Fruit fly (Drosophila melanogaster) whole organism, prepupa: ENCODE data around the gene CG13252.

ENCODE experiments used
- CG10631 ChIP-seq: fragments of 200-800 bp; sonication (Bioruptor generic); optimal IDR thresholded peaks from 2 replicates; lab custom pipeline; 2016; ENCODE audit warnings: missing biosample characterization, missing genetic modification characterization
- CG11762 ChIP-seq: fragments of 200-800 bp; sonication (Bioruptor generic); optimal IDR thresholded peaks from 3 replicates; lab custom pipeline; 2016; ENCODE audit warnings: missing biosample characterization, missing genetic modification characterization; ENCODE audit not compliant: insufficient read depth
- CG15336 ChIP-seq: fragments of 200-800 bp; sonication (Bioruptor generic); IDR thresholded peaks from 2 replicates; pipeline ENCODE4 v1.3.6; 2022; ENCODE audit warnings: missing biosample characterization, missing genetic modification characterization
- CG16779 ChIP-seq: fragments of 200-800 bp; sonication (Bioruptor generic); optimal IDR thresholded peaks from 3 replicates; lab custom pipeline; 2017; ENCODE audit warnings: missing biosample characterization, mild to moderate bottlenecking, missing genetic modification characterization
- CG31627 ChIP-seq: fragments of 200-800 bp; sonication (Bioruptor generic); optimal IDR thresholded peaks from 3 replicates; lab custom pipeline; 2016; ENCODE audit warnings: missing biosample characterization, missing genetic modification characterization
- CG32006 ChIP-seq: fragments of 200-800 bp; sonication (Bioruptor generic); optimal IDR thresholded peaks from 3 replicates; lab custom pipeline; 2017; ENCODE audit warnings: missing biosample characterization, mild to moderate bottlenecking, missing genetic modification characterization
- CG34406 ChIP-seq: fragments of 200-800 bp; sonication (Bioruptor generic); optimal IDR thresholded peaks from 3 replicates; lab custom pipeline; 2016; ENCODE audit warnings: missing biosample characterization, missing genetic modification characterization
- CG3919 ChIP-seq: fragments of 200-800 bp; sonication (Bioruptor generic); optimal IDR thresholded peaks from 3 replicates; lab custom pipeline; 2016; ENCODE audit warnings: missing biosample characterization, missing genetic modification characterization
- CG6163 ChIP-seq: fragments of 200-800 bp; sonication (Bioruptor generic); IDR thresholded peaks from 3 replicates; pipeline ENCODE4 v1.3.6; 2022; ENCODE audit warnings: missing biosample characterization, missing genetic modification characterization
- CG6276 ChIP-seq: fragments of 200-800 bp; sonication (Bioruptor generic); optimal IDR thresholded peaks from 2 replicates; lab custom pipeline; 2017; ENCODE audit warnings: missing biosample characterization, mild to moderate bottlenecking, missing genetic modification characterization
- CG6792 ChIP-seq: fragments of 200-800 bp; sonication (Bioruptor generic); optimal IDR thresholded peaks from 3 replicates; lab custom pipeline; 2016; ENCODE audit warnings: missing biosample characterization, missing genetic modification characterization
- CG6808 ChIP-seq: fragments of 200-800 bp; sonication (Bioruptor generic); optimal IDR thresholded peaks from 3 replicates; lab custom pipeline; 2017; ENCODE audit warnings: missing biosample characterization, missing genetic modification characterization, mild to moderate bottlenecking, moderate library complexity, missing genetic modification reagents
- CG6854 ChIP-seq: fragments of 200-800 bp; sonication (Bioruptor generic); optimal IDR thresholded peaks from 2 replicates; lab custom pipeline; 2017; ENCODE audit warnings: missing biosample characterization, mild to moderate bottlenecking, missing genetic modification characterization
- CG7368 ChIP-seq: fragments of 200-800 bp; sonication (Bioruptor generic); optimal IDR thresholded peaks from 3 replicates; lab custom pipeline; 2016; ENCODE audit warnings: missing biosample characterization, missing genetic modification characterization
- CG8119 ChIP-seq: fragments of 200-800 bp; sonication (Bioruptor generic); IDR thresholded peaks from 3 replicates; pipeline ENCODE4 v1.3.6; 2022; ENCODE audit warnings: missing biosample characterization, missing genetic modification characterization
- CG8319 ChIP-seq: fragments of 200-800 bp; sonication (Bioruptor generic); optimal IDR thresholded peaks from 3 replicates; lab custom pipeline; 2016; ENCODE audit warnings: missing biosample characterization, missing genetic modification characterization
- CG8632 ChIP-seq: fragments of 200-800 bp; sonication (Bioruptor generic); optimal IDR thresholded peaks from 3 replicates; lab custom pipeline; 2016; ENCODE audit warnings: missing biosample characterization, missing genetic modification characterization
- CG9139 ChIP-seq: fragments of 200-800 bp; sonication (Bioruptor generic); optimal IDR thresholded peaks from 3 replicates; lab custom pipeline; 2017; ENCODE audit warnings: missing biosample characterization, mild to moderate bottlenecking, missing genetic modification characterization
- Eip78C ChIP-seq: fragments of 200-800 bp; sonication (Bioruptor generic); peaks from one replicate; lab custom pipeline; 2016; ENCODE audit warnings: missing biosample characterization, missing genetic modification characterization
- Eip93F ChIP-seq: fragments of 200-800 bp; sonication (Bioruptor generic); optimal IDR thresholded peaks from 2 replicates; lab custom pipeline; 2016; ENCODE audit warnings: missing biosample characterization, mild to moderate bottlenecking, missing genetic modification characterization
- Ets96B ChIP-seq: fragments of 200-800 bp; optimal IDR thresholded peaks from 2 replicates; lab custom pipeline; 2019; ENCODE audit warnings: missing biosample characterization, mild to moderate bottlenecking, missing genetic modification characterization, moderate library complexity
- Gug ChIP-seq: fragments of 200-800 bp; sonication (Bioruptor generic); IDR thresholded peaks from 2 replicates; pipeline ENCODE4 v1.3.6; 2022; ENCODE audit warnings: missing biosample characterization, missing genetic modification characterization
- Hr4 ChIP-seq: fragments of 200-800 bp; sonication (Bioruptor generic); optimal IDR thresholded peaks from 3 replicates; lab custom pipeline; 2016; ENCODE audit warnings: missing biosample characterization, missing genetic modification characterization
- Lpt ChIP-seq: fragments of 200-800 bp; sonication (Bioruptor generic); optimal IDR thresholded peaks from 3 replicates; lab custom pipeline; 2016; ENCODE audit warnings: missing biosample characterization, missing genetic modification characterization
- OdsH ChIP-seq: fragments of 200-800 bp; sonication (Bioruptor generic); optimal IDR thresholded peaks from 3 replicates; lab custom pipeline; 2016; ENCODE audit warnings: missing biosample characterization, missing genetic modification characterization
- Smox ChIP-seq: fragments of 200-800 bp; sonication (Bioruptor generic); optimal IDR thresholded peaks from 3 replicates; lab custom pipeline; 2016; ENCODE audit warnings: missing biosample characterization, missing genetic modification characterization
- Sox102F ChIP-seq: fragments of 200-800 bp; sonication (Bioruptor generic); optimal IDR thresholded peaks from 2 replicates; lab custom pipeline; 2016; ENCODE audit warnings: missing biosample characterization, mild to moderate bottlenecking, missing genetic modification characterization
- Sox14 ChIP-seq: fragments of 200-800 bp; sonication (Bioruptor generic); optimal IDR thresholded peaks from 3 replicates; lab custom pipeline; 2016; ENCODE audit warnings: missing biosample characterization, missing genetic modification characterization
- achi ChIP-seq: fragments of 200-800 bp; sonication (Bioruptor generic); optimal IDR thresholded peaks from 3 replicates; lab custom pipeline; 2016; ENCODE audit warnings: missing biosample characterization, missing genetic modification characterization
- acj6 ChIP-seq: fragments of 200-800 bp; sonication (Bioruptor generic); optimal IDR thresholded peaks from 3 replicates; lab custom pipeline; 2016; ENCODE audit warnings: missing biosample characterization, missing genetic modification characterization
- dsx ChIP-seq: fragments of 200-800 bp; optimal IDR thresholded peaks from 3 replicates; lab custom pipeline; 2019; ENCODE audit warnings: missing biosample characterization, mild to moderate bottlenecking, missing genetic modification characterization, moderate library complexity; ENCODE audit not compliant: poor library complexity, severe bottlenecking
- eg ChIP-seq: fragments of 200-800 bp; sonication (Bioruptor generic); IDR thresholded peaks from 3 replicates; pipeline ENCODE4 v1.3.6; 2022; ENCODE audit warnings: missing biosample characterization, missing genetic modification characterization
- esn ChIP-seq: fragments of 200-800 bp; sonication (Bioruptor generic); optimal IDR thresholded peaks from 2 replicates; lab custom pipeline; 2016; ENCODE audit warnings: missing biosample characterization, mild to moderate bottlenecking, missing genetic modification characterization, moderate library complexity
- fd59A ChIP-seq: fragments of 200-800 bp; sonication (Bioruptor generic); optimal IDR thresholded peaks from 2 replicates; lab custom pipeline; 2017; ENCODE audit warnings: missing biosample characterization, mild to moderate bottlenecking, missing genetic modification characterization, missing genetic modification reagents
- fkh ChIP-seq: fragments of 200-800 bp; sonication (Bioruptor generic); optimal IDR thresholded peaks from 3 replicates; lab custom pipeline; 2017; ENCODE audit warnings: missing biosample characterization, mild to moderate bottlenecking, missing genetic modification characterization, moderate library complexity
- net ChIP-seq: fragments of 200-800 bp; sonication (Bioruptor generic); optimal IDR thresholded peaks from 3 replicates; lab custom pipeline; 2016; ENCODE audit warnings: missing biosample characterization, missing genetic modification characterization
- spab ChIP-seq: fragments of 200-800 bp; sonication (Bioruptor generic); optimal IDR thresholded peaks from 2 replicates; lab custom pipeline; 2017; ENCODE audit warnings: missing biosample characterization, mild to moderate bottlenecking, missing genetic modification characterization, missing genetic modification reagents
- ss ChIP-seq, 2 experiments: fragments of 200-800 bp; sonication (Bioruptor generic); optimal IDR thresholded peaks; 2 replicates in 1 of 2; 3 replicates in 1 of 2; lab custom pipeline; 2017 to 2018; ENCODE audit warnings: mild to moderate bottlenecking in 2 of 2, missing biosample characterization in 2 of 2, missing genetic modification characterization in 2 of 2, moderate library complexity in 1 of 2
- svp ChIP-seq: fragments of 200-800 bp; sonication (Bioruptor generic); peaks from one replicate; lab custom pipeline; 2016; ENCODE audit warnings: missing biosample characterization, missing genetic modification characterization
- topi ChIP-seq: fragments of 200-800 bp; sonication (Bioruptor generic); optimal IDR thresholded peaks from 3 replicates; lab custom pipeline; 2016; ENCODE audit warnings: missing biosample characterization, missing genetic modification characterization
- vri ChIP-seq: fragments of 200-800 bp; sonication (Bioruptor generic); optimal IDR thresholded peaks from 3 replicates; lab custom pipeline; 2016; ENCODE audit warnings: missing biosample characterization, mild to moderate bottlenecking, missing genetic modification characterization

CG13252 gene

dm6 chr3L:20730323-20731238, at the start of gene CG13252:
Gene CG13252 (plus strand): TSS chr3L:20730591.
- no peak for TF ChIP-seq CG11762 (GFP tag; lab: Kevin White, UChicago)
- TF ChIP-seq CG15336 (GFP tag; lab: Robert Waterston, UW), result peak; percentile 44; the same call in 1 of the 2 replicates
- TF ChIP-seq vri (GFP tag; lab: Kevin White, UChicago), result peak; percentile 60
- no peak for TF ChIP-seq Hr4 (GFP tag; lab: Kevin White, UChicago)
- no peak for TF ChIP-seq acj6 (GFP tag; lab: Kevin White, UChicago)
- TF ChIP-seq CG7368 (GFP tag; lab: Kevin White, UChicago), result no peak
- TF ChIP-seq Gug, result no peak
- no peak for TF ChIP-seq CG32006 (GFP tag; lab: Kevin White, UChicago)
- peak; percentile 13 for TF ChIP-seq CG34406 (GFP tag; lab: Kevin White, UChicago)
- peak; percentile 38 for TF ChIP-seq Sox102F (GFP tag; lab: Kevin White, UChicago)
- TF ChIP-seq CG8119 (GFP tag; lab: Robert Waterston, UW), result peak; percentile 36; the same call in 1 of the 3 replicates
- peak; percentile 7 for TF ChIP-seq CG6808 (GFP tag; lab: Kevin White, UChicago)
- TF ChIP-seq CG8632 (GFP tag; lab: Kevin White, UChicago), result peak; percentile 35
- peak; percentile 43 for TF ChIP-seq Lpt (GFP tag; lab: Kevin White, UChicago)
- peak; percentile 63; the same call in 2 of the 3 replicates for TF ChIP-seq eg (GFP tag; lab: Robert Waterston, UW)
- TF ChIP-seq Smox (GFP tag; lab: Kevin White, UChicago), result no peak
- TF ChIP-seq CG3919 (GFP tag; lab: Kevin White, UChicago), result peak; percentile 41
- TF ChIP-seq CG31627 (GFP tag; lab: Kevin White, UChicago), result no peak
- TF ChIP-seq dsx, result peak; percentile 4
- TF ChIP-seq svp (GFP tag; lab: Kevin White, UChicago), result peak; percentile 98
- TF ChIP-seq CG8319 (GFP tag; lab: Kevin White, UChicago), result no peak
- TF ChIP-seq ss (GFP tag; optimal IDR thresholded peaks at IDR 0.05; lab: Kevin White, UChicago), result peak; percentile 38 to 42
- no peak for TF ChIP-seq OdsH (GFP tag; lab: Kevin White, UChicago)
- TF ChIP-seq esn, result peak; percentile 26
- no peak for TF ChIP-seq fd59A (GFP tag; lab: Kevin White, UChicago)
- peak; percentile 44; the same call in 2 of the 3 replicates for TF ChIP-seq CG6163 (GFP tag; lab: Robert Waterston, UW)
- peak; percentile 89 for TF ChIP-seq fkh (GFP tag; lab: Kevin White, UChicago)
- TF ChIP-seq CG6276 (GFP tag; lab: Kevin White, UChicago), result peak; percentile 47
- TF ChIP-seq Eip78C (GFP tag; lab: Kevin White, UChicago), result peak; percentile 73
- TF ChIP-seq CG9139 (GFP tag; lab: Kevin White, UChicago), result peak; percentile 35
- TF ChIP-seq CG6854 (GFP tag; lab: Kevin White, UChicago), result peak; percentile 54
- TF ChIP-seq Sox14, result no peak
- no peak for TF ChIP-seq Eip93F (GFP tag; lab: Kevin White, UChicago)
- TF ChIP-seq net (GFP tag; lab: Kevin White, UChicago), result peak; percentile 22
- no peak for TF ChIP-seq CG10631 (GFP tag; lab: Kevin White, UChicago)
- TF ChIP-seq spab (GFP tag; lab: Kevin White, UChicago), result no peak
- TF ChIP-seq CG6792 (GFP tag; lab: Kevin White, UChicago), result no peak
- TF ChIP-seq topi (GFP tag; lab: Kevin White, UChicago), result peak; percentile 11
- TF ChIP-seq achi (GFP tag; lab: Kevin White, UChicago), result no peak
- peak; percentile 7 for TF ChIP-seq Ets96B (tag; lab: Kevin White, UChicago)
- peak; percentile 17 for TF ChIP-seq CG16779
